Fruit fly (Drosophila melanogaster) whole organism, embryonic: ENCODE data around the gene CG18213.

Experiments used
- Abd-B ChIP-seq: fragments of 200-800 bp; sonication (Bioruptor generic); optimal IDR thresholded peaks from 2 replicates; lab custom pipeline; 2018; ENCODE audit warnings: missing biosample characterization, mild to moderate bottlenecking, missing genetic modification characterization, moderate library complexity
- CG10209 ChIP-seq: fragments of 200-800 bp; sonication (Bioruptor generic); optimal IDR thresholded peaks from 3 replicates; lab custom pipeline; 2017; ENCODE audit warnings: missing biosample characterization, mild to moderate bottlenecking, missing genetic modification characterization, missing genetic modification reagents
- CG10267 ChIP-seq: fragments of 200-800 bp; sonication (Bioruptor generic); optimal IDR thresholded peaks from 2 replicates; lab custom pipeline; 2018; ENCODE audit warnings: missing biosample characterization, mild to moderate bottlenecking, missing genetic modification characterization, moderate library complexity
- CG11085 ChIP-seq: fragments of 200-800 bp; sonication (Bioruptor generic); IDR thresholded peaks from 2 replicates; pipeline ENCODE4 v1.3.6; 2022; ENCODE audit warnings: missing biosample characterization, missing genetic modification characterization
- CG13424 ChIP-seq: fragments of 200-800 bp; sonication (Bioruptor generic); optimal IDR thresholded peaks from 2 replicates; lab custom pipeline; 2019; ENCODE audit warnings: missing biosample characterization, mild to moderate bottlenecking, missing genetic modification characterization, moderate library complexity
- CG13624 ChIP-seq: fragments of 200-800 bp; sonication (Bioruptor generic); optimal IDR thresholded peaks from 2 replicates; lab custom pipeline; 2016; ENCODE audit warnings: missing biosample characterization, missing genetic modification characterization
- CG1602 ChIP-seq: fragments of 200-800 bp; sonication (Bioruptor generic); optimal IDR thresholded peaks from 3 replicates; lab custom pipeline; 2016; ENCODE audit warnings: missing biosample characterization, missing genetic modification characterization
- CG18011 ChIP-seq: fragments of 200-800 bp; sonication (Bioruptor generic); optimal IDR thresholded peaks from 2 replicates; lab custom pipeline; 2017; ENCODE audit warnings: missing biosample characterization, missing genetic modification characterization, mild to moderate bottlenecking, moderate library complexity, missing genotype
- CG18764 ChIP-seq: fragments of 200-800 bp; sonication (Bioruptor generic); optimal IDR thresholded peaks from 3 replicates; lab custom pipeline; 2016; ENCODE audit warnings: missing biosample characterization, missing genetic modification characterization
- CG4730 ChIP-seq: fragments of 200-800 bp; sonication (Bioruptor generic); IDR thresholded peaks from 2 replicates; pipeline ENCODE4 v1.3.6; 2022; ENCODE audit warnings: missing biosample characterization, missing genetic modification characterization
- CG6689 ChIP-seq: fragments of 200-800 bp; sonication (Bioruptor generic); IDR thresholded peaks from 2 replicates; pipeline ENCODE4 v1.3.6; 2022; ENCODE audit warnings: missing biosample characterization, missing genetic modification characterization
- CG8765 ChIP-seq: fragments of 200-800 bp; sonication (Bioruptor generic); IDR thresholded peaks from 2 replicates; pipeline ENCODE4 v1.3.6; 2022; ENCODE audit warnings: missing biosample characterization, missing genetic modification characterization
- Dbx ChIP-seq: fragments of 200-800 bp; sonication (Bioruptor generic); IDR thresholded peaks from 3 replicates; pipeline ENCODE4 v1.3.6; 2022; ENCODE audit warnings: missing biosample characterization, missing genetic modification characterization
- Dp ChIP-seq: fragments of 200-800 bp; sonication (Bioruptor generic); optimal IDR thresholded peaks from 2 replicates; lab custom pipeline; 2018; ENCODE audit warnings: missing biosample characterization, mild to moderate bottlenecking, missing genetic modification characterization, moderate library complexity
- ERR ChIP-seq: fragments of 200-800 bp; sonication (Bioruptor generic); optimal IDR thresholded peaks from 2 replicates; lab custom pipeline; 2016; ENCODE audit warnings: missing biosample characterization, missing genetic modification characterization
- Hmr ChIP-seq: fragments of 200-800 bp; sonication (Bioruptor generic); optimal IDR thresholded peaks from 3 replicates; lab custom pipeline; 2017; ENCODE audit warnings: mild to moderate bottlenecking, missing biosample characterization, missing genetic modification reagents, missing genetic modification characterization
- Jarid2 ChIP-seq: fragments of 200-800 bp; sonication (Bioruptor generic); optimal IDR thresholded peaks from 3 replicates; lab custom pipeline; 2017; ENCODE audit warnings: mild to moderate bottlenecking, missing biosample characterization, missing genetic modification reagents, missing genetic modification characterization
- Mes4 ChIP-seq: fragments of 200-800 bp; sonication (Bioruptor generic); optimal IDR thresholded peaks from 2 replicates; lab custom pipeline; 2016; ENCODE audit warnings: missing biosample characterization, missing genetic modification characterization
- Mrtf ChIP-seq: fragments of 200-800 bp; sonication (Bioruptor generic); IDR thresholded peaks from 3 replicates; pipeline ENCODE4 v1.3.6; 2022; ENCODE audit warnings: missing biosample characterization, missing genetic modification characterization
- Scr ChIP-seq: fragments of 200-800 bp; sonication (Bioruptor generic); IDR thresholded peaks from 2 replicates; pipeline ENCODE4 v1.3.6; 2022; ENCODE audit warnings: missing biosample characterization, missing genetic modification characterization; ENCODE audit not compliant: partially characterized antibody
- amos ChIP-seq: fragments of 200-800 bp; sonication (Bioruptor generic); IDR thresholded peaks from 2 replicates; pipeline ENCODE4 v1.3.6; 2022; ENCODE audit warnings: missing biosample characterization, missing genetic modification characterization; ENCODE audit not compliant: partially characterized antibody
- bab2 ChIP-seq: fragments of 200-800 bp; sonication (Bioruptor generic); optimal IDR thresholded peaks from 2 replicates; lab custom pipeline; 2016; ENCODE audit warnings: missing biosample characterization, missing genetic modification characterization
- dan ChIP-seq: fragments of 200-800 bp; sonication (Bioruptor generic); IDR thresholded peaks from 2 replicates; pipeline ENCODE4 v1.3.6; 2022; ENCODE audit warnings: missing biosample characterization, missing genetic modification characterization
- gce ChIP-seq: fragments of 200-800 bp; sonication (Bioruptor generic); IDR thresholded peaks from 3 replicates; pipeline ENCODE4 v1.3.6; 2022; ENCODE audit warnings: missing biosample characterization, missing genetic modification characterization
- grau ChIP-seq: fragments of 200-800 bp; optimal IDR thresholded peaks from 3 replicates; lab custom pipeline; 2019; ENCODE audit warnings: missing biosample characterization, mild to moderate bottlenecking, missing genetic modification characterization, moderate library complexity
- gsb-n ChIP-seq: fragments of 200-800 bp; sonication (Bioruptor generic); optimal IDR thresholded peaks from 3 replicates; lab custom pipeline; 2018; ENCODE audit warnings: missing biosample characterization, mild to moderate bottlenecking, missing genetic modification characterization
- inv ChIP-seq: fragments of 200-800 bp; sonication (Bioruptor generic); IDR thresholded peaks from 2 replicates; pipeline ENCODE4 v1.3.6; 2022; ENCODE audit warnings: missing biosample characterization, missing genetic modification characterization; ENCODE audit not compliant: partially characterized antibody
- p53 ChIP-seq: fragments of 200-800 bp; sonication (Bioruptor generic); optimal IDR thresholded peaks from 2 replicates; lab custom pipeline; 2016; ENCODE audit warnings: missing biosample characterization, missing genetic modification characterization
- pb ChIP-seq: fragments of 200-800 bp; sonication (Bioruptor generic); optimal IDR thresholded peaks from 3 replicates; lab custom pipeline; 2016; ENCODE audit warnings: missing biosample characterization, missing genetic modification characterization
- pum ChIP-seq: fragments of 200-800 bp; sonication (Bioruptor generic); optimal IDR thresholded peaks from 2 replicates; lab custom pipeline; 2016; ENCODE audit warnings: missing biosample characterization, missing genetic modification characterization
- rib ChIP-seq: fragments of 200-800 bp; sonication (Bioruptor generic); IDR thresholded peaks from 2 replicates; pipeline ENCODE4 v1.3.6; 2022; ENCODE audit warnings: missing biosample characterization, missing genetic modification characterization
- shn ChIP-seq: fragments of 200-800 bp; sonication (Bioruptor generic); optimal IDR thresholded peaks from 3 replicates; lab custom pipeline; 2016; ENCODE audit warnings: missing biosample characterization, missing genetic modification characterization
- sqz ChIP-seq: fragments of 200-800 bp; sonication (Bioruptor generic); optimal IDR thresholded peaks from 3 replicates; lab custom pipeline; 2018; ENCODE audit warnings: missing biosample characterization, mild to moderate bottlenecking, missing genetic modification characterization
- tin ChIP-seq: fragments of 200-800 bp; sonication (Bioruptor generic); optimal IDR thresholded peaks from 3 replicates; lab custom pipeline; 2016; ENCODE audit warnings: missing biosample characterization, missing genetic modification characterization
- tio ChIP-seq: fragments of 200-800 bp; sonication (Bioruptor generic); optimal IDR thresholded peaks from 2 replicates; lab custom pipeline; 2017; ENCODE audit warnings: missing biosample characterization, missing genetic modification characterization, inconsistent platforms
- tll ChIP-seq, 2 experiments: fragments of 200-800 bp in 1 of 2; fragments of >200 bp in 1 of 2; sonication (Bioruptor generic) in 1 of 2; optimal IDR thresholded peaks; 2 replicates each; lab custom pipeline; 2017 to 2019; ENCODE audit warnings: missing biosample characterization in 2 of 2, missing genetic modification characterization in 2 of 2, mild to moderate bottlenecking in 1 of 2, moderate library complexity in 1 of 2
- unc-4 ChIP-seq: fragments of 200-800 bp; sonication (Bioruptor generic); IDR thresholded peaks from 2 replicates; pipeline ENCODE4 v1.3.6; 2022; ENCODE audit warnings: missing biosample characterization, missing genetic modification characterization; ENCODE audit not compliant: partially characterized antibody
- zen ChIP-seq: fragments of 200-800 bp; sonication (Bioruptor generic); optimal IDR thresholded peaks from 3 replicates; lab custom pipeline; 2018; ENCODE audit warnings: missing biosample characterization, mild to moderate bottlenecking, missing genetic modification characterization, moderate library complexity

CG18213 gene

DNA sequence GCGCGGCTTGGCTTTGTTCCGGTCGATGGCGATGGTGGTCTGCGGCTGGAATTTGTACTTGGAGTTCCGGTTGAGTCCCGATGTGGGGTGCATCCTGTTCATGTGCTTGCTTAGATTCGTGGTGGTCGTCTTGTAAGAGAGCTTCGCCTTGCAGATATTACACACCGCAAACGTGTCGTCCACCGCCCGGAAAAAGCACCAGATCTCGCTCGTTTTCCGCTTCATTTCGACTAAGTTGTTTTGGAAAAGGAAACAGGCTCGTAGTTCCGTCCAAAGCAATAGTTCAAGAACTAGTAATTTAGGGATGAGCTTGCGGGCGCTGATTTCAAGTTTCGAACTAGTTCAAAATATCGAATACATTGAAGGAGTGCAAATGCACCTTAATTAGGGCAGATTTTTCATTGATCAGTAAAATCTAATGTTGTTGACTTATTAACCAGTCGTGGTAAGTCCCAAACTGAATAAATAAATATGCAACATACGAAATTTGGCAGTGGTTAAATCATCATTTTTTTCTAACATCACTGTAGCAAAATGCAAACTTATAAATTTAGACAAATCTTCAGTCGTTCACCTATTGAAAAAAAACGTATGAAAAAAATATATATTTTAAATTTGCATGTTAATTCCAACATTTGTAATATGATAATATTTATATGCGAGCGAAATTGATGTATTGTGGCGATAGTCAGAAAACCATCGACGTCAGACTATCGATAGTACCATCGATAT lies 3.0 kb upstream of the CG18213 start, which contains the start of the genes bdwf and Patr-1 (continued):
- TF ChIP-seq Dp: peak; percentile 29
- no peak for TF ChIP-seq CG8765 (GFP tag; lab: Robert Waterston, UW)
- no peak for TF ChIP-seq tio (GFP tag; lab: Kevin White, UChicago)
- peak; percentile 88 for TF ChIP-seq unc-4 (GFP tag; lab: Robert Waterston, UW)
- TF ChIP-seq zen (tag; lab: Kevin White, UChicago): peak; percentile 55
- TF ChIP-seq gsb-n (tag; lab: Kevin White, UChicago): no peak
- no peak for TF ChIP-seq rib (GFP tag; lab: Robert Waterston, UW)
- TF ChIP-seq Mes4 (GFP tag; lab: Kevin White, UChicago): no peak
- TF ChIP-seq CG10209 (GFP tag; lab: Kevin White, UChicago): no peak
- TF ChIP-seq CG4730 (GFP tag; lab: Robert Waterston, UW): no peak
- TF ChIP-seq CG11085 (GFP tag; lab: Robert Waterston, UW): no peak
- no peak for TF ChIP-seq dan (GFP tag; lab: Robert Waterston, UW)
- no peak for TF ChIP-seq gce (GFP tag; lab: Robert Waterston, UW)
- TF ChIP-seq CG1602: no peak
- TF ChIP-seq ERR (GFP tag; lab: Kevin White, UChicago): no peak
- no peak for TF ChIP-seq pum (GFP tag; lab: Kevin White, UChicago)
- no peak for TF ChIP-seq CG13624 (GFP tag; lab: Kevin White, UChicago)
- no peak for TF ChIP-seq Abd-B (GFP tag; lab: Kevin White, UChicago)
- no peak for TF ChIP-seq p53 (GFP tag; lab: Kevin White, UChicago)
- TF ChIP-seq amos (GFP tag; lab: Robert Waterston, UW): peak; percentile 95
- TF ChIP-seq sqz (GFP tag; lab: Kevin White, UChicago): no peak
- TF ChIP-seq Mrtf (GFP tag; lab: Robert Waterston, UW): no peak
- no peak for TF ChIP-seq shn (GFP tag; lab: Kevin White, UChicago)
- no peak for TF ChIP-seq Hmr (GFP tag; lab: Kevin White, UChicago)
- peak in 1 of 2 experiments; percentile 21 for TF ChIP-seq tll (GFP tag; optimal IDR thresholded peaks at IDR 0.05; lab: Kevin White, UChicago)
- TF ChIP-seq inv: peak; percentile 92
- no peak for TF ChIP-seq Jarid2
- TF ChIP-seq pb (GFP tag; lab: Kevin White, UChicago): no peak
- TF ChIP-seq CG18011: no peak
- TF ChIP-seq grau (tag; lab: Kevin White, UChicago): peak; percentile 20
- peak; percentile 95 for TF ChIP-seq Scr (GFP tag; lab: Robert Waterston, UW)
- no peak for TF ChIP-seq bab2 (GFP tag; lab: Kevin White, UChicago)
- TF ChIP-seq CG6689 (GFP tag; lab: Robert Waterston, UW): no peak
- TF ChIP-seq Dbx (GFP tag; lab: Robert Waterston, UW): no peak
- peak; percentile 8 for TF ChIP-seq tin (GFP tag; lab: Kevin White, UChicago)
- peak; percentile 30 for TF ChIP-seq CG18764 (GFP tag; lab: Kevin White, UChicago)
- TF ChIP-seq, all 482 proteins: peak for 125

DNA sequence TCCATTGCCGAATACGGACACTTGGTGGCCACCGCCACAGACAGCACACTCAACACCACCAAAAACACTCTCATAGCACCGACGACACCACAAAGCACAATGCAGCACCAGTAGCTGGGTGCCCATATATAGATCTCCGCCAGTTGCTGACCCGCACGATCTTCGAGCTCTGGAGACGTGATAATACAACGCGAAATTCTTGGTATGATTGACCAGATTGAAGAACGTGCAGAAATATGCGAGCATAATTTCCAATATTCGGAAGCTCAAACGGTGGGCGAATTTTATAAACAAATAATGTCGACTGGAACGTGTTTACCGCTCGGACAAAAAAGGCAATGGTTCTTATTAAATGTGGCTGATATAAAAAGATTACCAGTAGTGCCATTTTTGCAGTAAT lies 4.1 kb downstream of the CG18213 start, which contains the start of gene CG4009:
CG4009 (minus strand) TSS at position 101 of the 400 bp plus-strand sequence.
- TF ChIP-seq CG10267 (tag; lab: Kevin White, UChicago): no peak
- no peak for TF ChIP-seq CG13424
